Worm (Caenorhabditis elegans): Measurements from ENCODE around the gene B0244.15.

The B0244.15 gene

ce11 chrIII:5705228-5705888 is 37.8 kb upstream of the B0244.15 start, which contains the start of gene swp-1 (continued):
- TF ChIP-seq ztf-11 (tag; optimal IDR thresholded peaks at IDR 0.05) (no peak), tra-1 (GFP tag; IDR thresholded peaks at IDR 0.05) (no peak), F49E8.2 (tag; optimal IDR thresholded peaks at IDR 0.05; ENCODE audit: borderline replicate concordance) (peak; percentile 70)

- TF ChIP-seq F37D6.2 (tag; optimal IDR thresholded peaks at IDR 0.05) (peak; percentile 59), nhr-6 (tag; optimal IDR thresholded peaks at IDR 0.05) (peak; percentile 73), nhr-77 (tag; optimal IDR thresholded peaks at IDR 0.05) (peak; percentile 96), nhr-10 (tag; optimal IDR thresholded peaks at IDR 0.05) (no peak), pqm-1 (tag; optimal IDR thresholded peaks at IDR 0.05) (peak; percentile 7), Y75B8A.6 (GFP tag; IDR thresholded peaks at IDR 0.05) (no peak), lin-15B (tag; optimal IDR thresholded peaks at IDR 0.05) (no peak), cey-2 (tag; optimal IDR thresholded peaks at IDR 0.05; ENCODE audit: borderline replicate concordance, insufficient read depth) (no peak), Y5F2A.4 (GFP tag; optimal IDR thresholded peaks at IDR 0.05) (no peak), spr-3 (GFP tag; optimal IDR thresholded peaks at IDR 0.05) (no peak), zag-1 (tag; optimal IDR thresholded peaks at IDR 0.05) (no peak), mxl-2 (GFP tag; conservative IDR thresholded peaks at IDR 0.05) (no peak), daf-19 (GFP tag; conservative IDR thresholded peaks at IDR 0.05) (no peak), sdz-12 (GFP tag; optimal IDR thresholded peaks at IDR 0.05) (no peak), Y48G9A.11 (GFP tag; IDR thresholded peaks at IDR 0.05) (peak; percentile 35; the same call in 1 of the 2 replicates), mdl-1 (tag; optimal IDR thresholded peaks at IDR 0.05) (peak in 1 of 2 experiments; percentile 71), fos-1 (tag; optimal IDR thresholded peaks at IDR 0.05) (no peak), gei-8 (GFP tag; optimal IDR thresholded peaks at IDR 0.05) (no peak), D1046.2 (GFP tag; IDR thresholded peaks at IDR 0.05) (no peak), zip-2 (tag; optimal IDR thresholded peaks at IDR 0.05) (peak; percentile 29), rbr-2 (tag; optimal IDR thresholded peaks at IDR 0.05) (peak; percentile 83), tag-97 (GFP tag; IDR thresholded peaks at IDR 0.05) (no peak), nhr-237 (tag; optimal IDR thresholded peaks at IDR 0.05) (no peak), nhr-111 (GFP tag; optimal IDR thresholded peaks at IDR 0.05) (no peak), aly-2 (tag; optimal IDR thresholded peaks at IDR 0.05) (no peak), dpl-1 (GFP tag; optimal IDR thresholded peaks at IDR 0.05) (peak; percentile 88), R02D3.7 (tag; optimal IDR thresholded peaks at IDR 0.05) (peak; percentile 96), aha-1 (tag) (peak; percentile 97), ZK546.5 (tag; optimal IDR thresholded peaks at IDR 0.05) (peak in 1 of 2 experiments; percentile 58), daf-8 (GFP tag; IDR thresholded peaks at IDR 0.05) (no peak), duxl-1 (tag; optimal IDR thresholded peaks at IDR 0.05; ENCODE audit: poor library complexity) (no peak), zfp-2 (tag; optimal IDR thresholded peaks at IDR 0.05) (peak; percentile 70), nhr-28 (tag; optimal IDR thresholded peaks at IDR 0.05) (peak; percentile 83), lin-1 (GFP tag; IDR thresholded peaks at IDR 0.05) (no peak), fkh-10 (GFP tag; optimal IDR thresholded peaks at IDR 0.05) (peak; percentile 54), lir-3 (tag; optimal IDR thresholded peaks at IDR 0.05) (no peak), nhr-11 (tag; optimal IDR thresholded peaks at IDR 0.05) (peak; percentile 96), nhr-25 (tag; optimal IDR thresholded peaks at IDR 0.05; ENCODE audit: borderline replicate concordance, insufficient read depth) (peak; percentile 36), T20F7.1 (GFP tag; optimal IDR thresholded peaks at IDR 0.05) (peak; percentile 85), mep-1 (tag; optimal IDR thresholded peaks at IDR 0.05) (peak; percentile 96), attf-4 (tag; optimal IDR thresholded peaks at IDR 0.05) (no peak), unc-39 (tag; optimal IDR thresholded peaks at IDR 0.05) (no peak), daf-12 (tag; optimal IDR thresholded peaks at IDR 0.05) (no peak), nhr-76 (tag; optimal IDR thresholded peaks at IDR 0.05) (no peak), ceh-28 (tag; optimal IDR thresholded peaks at IDR 0.05) (peak; percentile 85), ama-1 (optimal IDR thresholded peaks at IDR 0.05) (peak; percentile 77), Y105C5A.15 (GFP tag; IDR thresholded peaks at IDR 0.05) (no peak)
Measured at ce11 chrIII:5706077-5706627, 37.0 kb upstream of the B0244.15 start, which contains the start of gene rpl-23. Gene rpl-23, minus strand, starts transcription at chrIII:5706127.

Data from whole organism, L4 larva.